Worm (Caenorhabditis elegans): Measurements from ENCODE around the gene C33A12.19.

DNA sequence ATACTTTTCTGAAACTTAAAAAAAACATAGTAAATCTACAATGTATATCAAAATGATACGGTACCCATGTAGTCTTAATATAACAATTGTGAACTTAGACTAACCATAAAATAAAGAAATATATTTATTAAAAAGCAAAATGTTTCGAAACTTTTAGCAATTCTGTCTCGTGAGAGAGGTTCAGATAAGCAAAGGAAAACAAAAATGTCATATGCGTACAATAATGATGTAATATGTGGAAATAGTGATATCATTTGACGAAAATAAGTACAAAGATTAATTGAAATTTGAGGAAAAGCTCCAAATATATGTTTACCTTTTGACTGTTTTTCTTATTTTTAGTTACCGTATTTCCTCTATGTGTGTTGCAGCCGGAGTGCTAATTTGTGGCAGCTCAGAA is 2.7 kb upstream of the C33A12.19 start:
- no peak for TF ChIP-seq cog-1 (tag; optimal IDR thresholded peaks at IDR 0.05)
- TF ChIP-seq tab-1 (GFP tag; IDR thresholded peaks at IDR 0.05) = no peak
- no peak for TF ChIP-seq ref-1 (GFP tag; conservative IDR thresholded peaks at IDR 0.05)
